Fruit fly (Drosophila melanogaster) whole organism, embryonic: ENCODE measurements around the gene alphaTub84D.

Source experiments
- Blimp-1 ChIP-seq: fragments of 200-800 bp; sonication (Bioruptor generic); optimal IDR thresholded peaks from 3 replicates; lab custom pipeline; 2018; ENCODE audit warnings: missing biosample characterization, missing genetic modification characterization, mild to moderate bottlenecking, moderate library complexity, missing genetic modification reagents
- CG10543 ChIP-seq: fragments of 200-800 bp; sonication (Bioruptor generic); optimal IDR thresholded peaks from 3 replicates; lab custom pipeline; 2017; ENCODE audit warnings: missing biosample characterization, mild to moderate bottlenecking, missing genetic modification characterization, moderate library complexity
- CG11695 ChIP-seq: fragments of 200-800 bp; sonication (Bioruptor generic); IDR thresholded peaks from 3 replicates; pipeline ENCODE4 v1.3.6; 2022; ENCODE audit warnings: missing biosample characterization, missing genetic modification characterization
- CG1233 ChIP-seq: fragments of 200-800 bp; sonication (Bioruptor generic); optimal IDR thresholded peaks from 4 replicates; lab custom pipeline; 2018; ENCODE audit warnings: missing biosample characterization, mild to moderate bottlenecking, missing genetic modification characterization
- CG13287 ChIP-seq: fragments of 200-800 bp; sonication (Bioruptor generic); IDR thresholded peaks from 2 replicates; pipeline ENCODE4 v1.3.6; 2022; ENCODE audit warnings: missing biosample characterization, missing genetic modification characterization; ENCODE audit not compliant: partially characterized antibody
- CG1832 ChIP-seq: fragments of 200-800 bp; sonication (Bioruptor generic); optimal IDR thresholded peaks from 2 replicates; lab custom pipeline; 2017; ENCODE audit warnings: missing biosample characterization, mild to moderate bottlenecking, missing genetic modification characterization, inconsistent platforms
- CG2120 ChIP-seq: fragments of 200-800 bp; sonication (Bioruptor generic); optimal IDR thresholded peaks from 3 replicates; lab custom pipeline; 2016; ENCODE audit warnings: missing biosample characterization, missing genetic modification characterization
- CG3407 ChIP-seq: fragments of 200-800 bp; sonication (Bioruptor generic); optimal IDR thresholded peaks from 2 replicates; lab custom pipeline; 2018; ENCODE audit warnings: missing biosample characterization, mild to moderate bottlenecking, missing genetic modification characterization
- CG34224 ChIP-seq: fragments of 200-800 bp; sonication (Bioruptor generic); IDR thresholded peaks from 3 replicates; pipeline ENCODE4 v1.3.6; 2022; ENCODE audit warnings: missing biosample characterization, missing genetic modification characterization; ENCODE audit not compliant: partially characterized antibody
- CG3847 ChIP-seq: fragments of 200-800 bp; sonication (Bioruptor generic); IDR thresholded peaks from 2 replicates; pipeline ENCODE4 v1.3.6; 2022; ENCODE audit warnings: missing biosample characterization, missing genetic modification characterization
- CG3995 ChIP-seq: fragments of 200-800 bp; sonication (Bioruptor generic); optimal IDR thresholded peaks from 3 replicates; lab custom pipeline; 2016; ENCODE audit warnings: missing biosample characterization, missing genetic modification characterization
- CG5245 ChIP-seq: fragments of 200-800 bp; sonication (Bioruptor generic); optimal IDR thresholded peaks from 3 replicates; lab custom pipeline; 2016; ENCODE audit warnings: missing biosample characterization, missing genetic modification characterization
- CG6765 ChIP-seq: fragments of 200-800 bp; sonication (Bioruptor generic); optimal IDR thresholded peaks from 3 replicates; lab custom pipeline; 2017; ENCODE audit warnings: missing biosample characterization, mild to moderate bottlenecking, missing genetic modification characterization
- CG7987 ChIP-seq: fragments of 200-800 bp; sonication (Bioruptor generic); optimal IDR thresholded peaks from 2 replicates; lab custom pipeline; 2018; ENCODE audit warnings: missing biosample characterization, mild to moderate bottlenecking, missing genetic modification characterization, moderate library complexity
- CG9817 ChIP-seq: fragments of 200-800 bp; sonication (Bioruptor generic); optimal IDR thresholded peaks from 2 replicates; lab custom pipeline; 2018; ENCODE audit warnings: missing biosample characterization, mild to moderate bottlenecking, missing genetic modification characterization, moderate library complexity
- CHES-1-like ChIP-seq: fragments of 200-800 bp; sonication (Bioruptor generic); optimal IDR thresholded peaks from 2 replicates; lab custom pipeline; 2016; ENCODE audit warnings: missing biosample characterization, missing genetic modification characterization
- E2f1 ChIP-seq: fragments of 200-800 bp; sonication (Bioruptor generic); IDR thresholded peaks from 2 replicates; pipeline ENCODE4 v1.3.6; 2022; ENCODE audit warnings: missing biosample characterization, missing genetic modification characterization
- Eip74EF ChIP-seq, 2 experiments: fragments of 200-800 bp in 1 of 2; fragments of >200 bp in 1 of 2; sonication (Bioruptor generic) in 1 of 2; optimal IDR thresholded peaks; 2 replicates each; lab custom pipeline; 2017 to 2019; ENCODE audit warnings: missing biosample characterization in 2 of 2, missing genetic modification characterization in 2 of 2, mild to moderate bottlenecking in 1 of 2, moderate library complexity in 1 of 2
- Fer2 ChIP-seq: fragments of 200-800 bp; sonication (Bioruptor generic); optimal IDR thresholded peaks from 2 replicates; lab custom pipeline; 2018; ENCODE audit warnings: missing biosample characterization, mild to moderate bottlenecking, missing genetic modification characterization, moderate library complexity
- H15 ChIP-seq: fragments of 200-800 bp; sonication (Bioruptor generic); IDR thresholded peaks from 3 replicates; pipeline ENCODE4 v1.3.6; 2022; ENCODE audit warnings: missing biosample characterization, missing genetic modification characterization
- Meics ChIP-seq: fragments of 200-800 bp; sonication (Bioruptor generic); optimal IDR thresholded peaks from 2 replicates; lab custom pipeline; 2017; ENCODE audit warnings: missing biosample characterization, mild to moderate bottlenecking, missing genetic modification characterization
- Oli ChIP-seq: fragments of 200-800 bp; sonication (Bioruptor generic); optimal IDR thresholded peaks from 2 replicates; lab custom pipeline; 2018; ENCODE audit warnings: missing biosample characterization, mild to moderate bottlenecking, missing genetic modification characterization, moderate library complexity
- Six4 ChIP-seq: fragments of 200-800 bp; sonication (Bioruptor generic); optimal IDR thresholded peaks from 2 replicates; lab custom pipeline; 2016; ENCODE audit warnings: missing biosample characterization, missing genetic modification characterization
- Ssrp ChIP-seq: fragments of 200-800 bp; sonication (Bioruptor generic); optimal IDR thresholded peaks from 2 replicates; lab custom pipeline; 2018; ENCODE audit warnings: missing biosample characterization, mild to moderate bottlenecking, missing genetic modification characterization, moderate library complexity
- Tbp ChIP-seq: fragments of >200 bp; optimal IDR thresholded peaks from 2 replicates; lab custom pipeline; 2018; ENCODE audit warnings: missing biosample characterization, missing genetic modification characterization
- Xbp1 ChIP-seq: fragments of 200-800 bp; sonication (Bioruptor generic); optimal IDR thresholded peaks from 3 replicates; lab custom pipeline; 2016; ENCODE audit warnings: missing biosample characterization, mild to moderate bottlenecking, missing genetic modification characterization
- ab ChIP-seq: fragments of 200-800 bp; sonication (Bioruptor generic); optimal IDR thresholded peaks from 2 replicates; lab custom pipeline; 2016; ENCODE audit warnings: missing biosample characterization, missing genetic modification characterization
- ash1 ChIP-seq: fragments of 200-800 bp; sonication (Bioruptor generic); optimal IDR thresholded peaks from 2 replicates; lab custom pipeline; 2018; ENCODE audit warnings: missing biosample characterization, mild to moderate bottlenecking, missing genetic modification characterization
- chinmo ChIP-seq: fragments of 200-800 bp; sonication (Bioruptor generic); IDR thresholded peaks from 4 replicates; pipeline ENCODE4 v1.3.6; 2022; ENCODE audit warnings: missing biosample characterization, missing genetic modification characterization; ENCODE audit not compliant: partially characterized antibody
- croc ChIP-seq: fragments of 200-800 bp; sonication (Bioruptor generic); conservative IDR thresholded peaks from 3 replicates; pipeline ENCODE4 v1.3.6; 2022; ENCODE audit warnings: missing biosample characterization, missing genetic modification characterization
- crp ChIP-seq, 2 experiments: fragments of 200-800 bp; sonication (Bioruptor generic); optimal IDR thresholded peaks; 2 replicates in 1 of 2; 3 replicates in 1 of 2; lab custom pipeline; 2017; ENCODE audit warnings: missing biosample characterization in 2 of 2, missing genetic modification characterization in 2 of 2, mild to moderate bottlenecking in 1 of 2, moderate library complexity in 1 of 2
- dati ChIP-seq: fragments of 200-800 bp; sonication (Bioruptor generic); IDR thresholded peaks from 2 replicates; pipeline ENCODE4 v1.3.6; 2022; ENCODE audit warnings: missing biosample characterization, missing genetic modification characterization
- dmrt99B ChIP-seq: fragments of 200-800 bp; sonication (Bioruptor generic); optimal IDR thresholded peaks from 2 replicates; lab custom pipeline; 2018; ENCODE audit warnings: missing biosample characterization, mild to moderate bottlenecking, missing genetic modification characterization, moderate library complexity
- dysf ChIP-seq: fragments of 200-800 bp; sonication (Bioruptor generic); IDR thresholded peaks from 3 replicates; pipeline ENCODE4 v1.3.6; 2022; ENCODE audit warnings: missing biosample characterization, missing genetic modification characterization
- emc ChIP-seq: fragments of 200-800 bp; sonication (Bioruptor generic); optimal IDR thresholded peaks from 2 replicates; lab custom pipeline; 2016; ENCODE audit warnings: missing biosample characterization, missing genetic modification characterization
- esg ChIP-seq: fragments of 200-800 bp; sonication (Bioruptor generic); conservative IDR thresholded peaks from 2 replicates; pipeline ENCODE4 v1.3.6; 2022; ENCODE audit warnings: missing biosample characterization, missing genetic modification characterization
- fd64A ChIP-seq: fragments of 200-800 bp; sonication (Bioruptor generic); optimal IDR thresholded peaks from 3 replicates; lab custom pipeline; 2018; ENCODE audit warnings: missing biosample characterization, mild to moderate bottlenecking, missing genetic modification characterization
- ftz-f1 ChIP-seq: fragments of 200-800 bp; sonication (Bioruptor generic); optimal IDR thresholded peaks from 2 replicates; lab custom pipeline; 2016; ENCODE audit warnings: missing biosample characterization, missing genetic modification characterization
- jumu ChIP-seq: fragments of 200-800 bp; sonication (Bioruptor generic); optimal IDR thresholded peaks from 3 replicates; lab custom pipeline; 2016; ENCODE audit warnings: missing biosample characterization, missing genetic modification characterization
- klu ChIP-seq: fragments of 200-800 bp; sonication (Bioruptor generic); IDR thresholded peaks from 2 replicates; pipeline ENCODE4 v1.3.6; 2022; ENCODE audit warnings: missing biosample characterization, missing genetic modification characterization
- nmo ChIP-seq: fragments of 200-800 bp; sonication (Bioruptor generic); optimal IDR thresholded peaks from 2 replicates; lab custom pipeline; 2018; ENCODE audit warnings: missing biosample characterization, mild to moderate bottlenecking, missing genetic modification characterization, moderate library complexity
- odd ChIP-seq: fragments of 200-800 bp; sonication (Bioruptor generic); optimal IDR thresholded peaks from 2 replicates; lab custom pipeline; 2017; ENCODE audit warnings: missing biosample characterization, mild to moderate bottlenecking, missing genetic modification characterization
- peb ChIP-seq: fragments of 200-800 bp; sonication (Bioruptor generic); IDR thresholded peaks from 2 replicates; pipeline ENCODE4 v1.3.6; 2022; ENCODE audit warnings: missing biosample characterization, missing genetic modification characterization
- pnt ChIP-seq: fragments of 200-800 bp; sonication (Bioruptor generic); optimal IDR thresholded peaks from 3 replicates; lab custom pipeline; 2016; ENCODE audit warnings: missing biosample characterization, missing genetic modification characterization
- ro ChIP-seq: fragments of 200-800 bp; sonication (Bioruptor generic); IDR thresholded peaks from 2 replicates; pipeline ENCODE4 v1.3.6; 2022; ENCODE audit warnings: missing biosample characterization, missing genetic modification characterization
- salm ChIP-seq: fragments of 200-800 bp; sonication (Bioruptor generic); optimal IDR thresholded peaks from 2 replicates; lab custom pipeline; 2018; ENCODE audit warnings: missing biosample characterization, mild to moderate bottlenecking, missing genetic modification characterization
- shn ChIP-seq: fragments of 200-800 bp; sonication (Bioruptor generic); optimal IDR thresholded peaks from 3 replicates; lab custom pipeline; 2016; ENCODE audit warnings: missing biosample characterization, missing genetic modification characterization
- tin ChIP-seq: fragments of 200-800 bp; sonication (Bioruptor generic); optimal IDR thresholded peaks from 3 replicates; lab custom pipeline; 2016; ENCODE audit warnings: missing biosample characterization, missing genetic modification characterization
- unc-4 ChIP-seq: fragments of 200-800 bp; sonication (Bioruptor generic); IDR thresholded peaks from 2 replicates; pipeline ENCODE4 v1.3.6; 2022; ENCODE audit warnings: missing biosample characterization, missing genetic modification characterization; ENCODE audit not compliant: partially characterized antibody
- vnd ChIP-seq: fragments of 200-800 bp; sonication (Bioruptor generic); IDR thresholded peaks from 3 replicates; pipeline ENCODE4 v1.3.6; 2022; ENCODE audit warnings: missing biosample characterization, missing genetic modification characterization; ENCODE audit not compliant: partially characterized antibody
- wor ChIP-seq: fragments of 200-800 bp; sonication (Bioruptor generic); IDR thresholded peaks from 2 replicates; pipeline ENCODE4 v1.3.6; 2022; ENCODE audit warnings: missing biosample characterization, missing genetic modification characterization

The alphaTub84D gene

dm6 chr3R:7492099-7492498 lies 38.5 kb upstream of the alphaTub84D start (continued):
- no peak for TF ChIP-seq Ssrp (tag; lab: Kevin White, UChicago)
- TF ChIP-seq CG2120 (GFP tag; lab: Kevin White, UChicago) = peak; percentile 24
- peak; percentile 40 for TF ChIP-seq nmo (GFP tag; lab: Kevin White, UChicago)
- no peak for TF ChIP-seq ro (GFP tag; lab: Robert Waterston, UW)
- no peak for TF ChIP-seq H15
- TF ChIP-seq salm = no peak
- no peak for TF ChIP-seq CG10543 (GFP tag; lab: Kevin White, UChicago)
- no peak for TF ChIP-seq CG1233 (GFP tag; lab: Kevin White, UChicago)
- no peak for TF ChIP-seq odd (GFP tag; lab: Kevin White, UChicago)
- TF ChIP-seq CG5245 = no peak
- peak; percentile 85; the same call in 2 of the 4 replicates for TF ChIP-seq chinmo (GFP tag; lab: Robert Waterston, UW)
- no peak; the same call in 2 of the 3 replicates for TF ChIP-seq CG34224
- TF ChIP-seq tin (GFP tag; lab: Kevin White, UChicago) = peak; percentile 4
- no peak for TF ChIP-seq CG3995
- no peak for TF ChIP-seq peb (GFP tag; lab: Robert Waterston, UW)
- TF ChIP-seq crp (GFP tag; optimal IDR thresholded peaks at IDR 0.05; lab: Kevin White, UChicago) = no peak
- no peak for TF ChIP-seq CG3407 (GFP tag; lab: Kevin White, UChicago)
- TF ChIP-seq shn = no peak
- TF ChIP-seq CG3847 (GFP tag; lab: Robert Waterston, UW) = no peak
- TF ChIP-seq CG6765 (GFP tag; lab: Kevin White, UChicago) = no peak
- no peak for TF ChIP-seq jumu (GFP tag; lab: Kevin White, UChicago)
- TF ChIP-seq dmrt99B (tag; lab: Kevin White, UChicago) = peak; percentile 22
- TF ChIP-seq Meics (GFP tag; lab: Kevin White, UChicago) = peak; percentile 26
- TF ChIP-seq dati (GFP tag; lab: Robert Waterston, UW) = no peak
- TF ChIP-seq esg (GFP tag; lab: Robert Waterston, UW) = 0 out of 2 replicates have a peak, but pooled peaks have one; percentile 10
- TF ChIP-seq CG13287 (GFP tag; lab: Robert Waterston, UW) = peak; percentile 48; the same call in 1 of the 2 replicates
- no peak for TF ChIP-seq klu (GFP tag; lab: Robert Waterston, UW)
- no peak for TF ChIP-seq ab (GFP tag; lab: Kevin White, UChicago)
- no peak for TF ChIP-seq E2f1 (GFP tag; lab: Robert Waterston, UW)
- peak; percentile 25 for TF ChIP-seq Blimp-1 (GFP tag; lab: Kevin White, UChicago)
- TF ChIP-seq Tbp (GFP tag; lab: Kevin White, UChicago) = no peak
- TF ChIP-seq ash1 = no peak
- peak; percentile 60; the same call in 2 of the 3 replicates for TF ChIP-seq vnd (GFP tag; lab: Robert Waterston, UW)
- TF ChIP-seq Fer2 (tag; lab: Kevin White, UChicago) = no peak
- no peak for TF ChIP-seq CG1832 (GFP tag; lab: Kevin White, UChicago)
- TF ChIP-seq Six4 (GFP tag; lab: Kevin White, UChicago) = no peak
- TF ChIP-seq dysf (GFP tag; lab: Robert Waterston, UW) = peak; percentile 32; the same call in 1 of the 3 replicates
- TF ChIP-seq croc (GFP tag; lab: Robert Waterston, UW) = no peak
- TF ChIP-seq emc = no peak
- no peak for TF ChIP-seq unc-4
- TF ChIP-seq Eip74EF (GFP tag; optimal IDR thresholded peaks at IDR 0.05; lab: Kevin White, UChicago) = no peak
- peak; percentile 8 for TF ChIP-seq Xbp1 (GFP tag; lab: Kevin White, UChicago)
- TF ChIP-seq Oli (tag; lab: Kevin White, UChicago) = peak; percentile 33
- no peak for TF ChIP-seq CHES-1-like
- no peak for TF ChIP-seq CG7987
- no peak for TF ChIP-seq fd64A (GFP tag; lab: Kevin White, UChicago)
- TF ChIP-seq CG11695 = no peak
- no peak for TF ChIP-seq CG9817 (tag; lab: Kevin White, UChicago)
- peak; percentile 89 for TF ChIP-seq ftz-f1
- TF ChIP-seq wor (GFP tag; lab: Robert Waterston, UW) = no peak
- no peak for TF ChIP-seq pnt (GFP tag; lab: Kevin White, UChicago)
